Fruit fly (Drosophila melanogaster): ENCODE results near the gene Cyp6d5.

Gene Cyp6d5

DNA sequence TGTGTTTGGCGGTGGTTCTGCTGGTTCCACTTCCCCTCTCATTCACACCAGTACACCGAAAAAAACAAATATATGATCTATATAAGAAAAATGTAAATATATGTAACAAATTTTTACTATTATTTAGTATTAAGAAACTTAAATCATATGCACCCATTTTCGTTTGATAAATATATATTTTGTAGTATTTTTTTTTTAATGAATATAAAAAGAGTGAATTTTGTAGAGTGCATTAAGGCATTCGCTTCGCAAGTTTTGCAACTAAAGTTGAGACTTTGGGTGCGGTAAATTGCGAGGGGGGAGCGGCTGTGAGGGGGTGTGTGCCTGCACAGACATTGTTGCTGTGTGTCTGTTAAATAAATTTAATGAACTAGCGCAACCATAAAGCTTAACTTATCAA is 21.5 kb upstream of the Cyp6d5 start:
- no peak for TF ChIP-seq dl (GFP tag; optimal IDR thresholded peaks at IDR 0.05; ENCODE audit: insufficient read depth in 1 of 2, partially characterized antibody in 2 of 2)
- TF ChIP-seq dsf (GFP tag; optimal IDR thresholded peaks at IDR 0.05; ENCODE audit: borderline replicate concordance): no peak
- TF ChIP-seq CrebA (GFP tag; optimal IDR thresholded peaks at IDR 0.05; ENCODE audit: borderline replicate concordance): no peak
- no peak for TF ChIP-seq CG32264 (GFP tag; optimal IDR thresholded peaks at IDR 0.05)
- TF ChIP-seq jim (GFP tag; optimal IDR thresholded peaks at IDR 0.05): no peak
- no peak for TF ChIP-seq Rel (GFP tag; optimal IDR thresholded peaks at IDR 0.05)
- TF ChIP-seq Rel (tag; optimal IDR thresholded peaks at IDR 0.05): no peak
- TF ChIP-seq rgr (GFP tag; optimal IDR thresholded peaks at IDR 0.05): peak; percentile 38
- TF ChIP-seq psq (GFP tag; optimal IDR thresholded peaks at IDR 0.05): peak; percentile 29
- no peak for TF ChIP-seq sage (GFP tag; optimal IDR thresholded peaks at IDR 0.05)
- TF ChIP-seq Vsx2 (GFP tag; optimal IDR thresholded peaks at IDR 0.05; ENCODE audit: partially characterized antibody): no peak
- no peak for TF ChIP-seq tai (GFP tag; optimal IDR thresholded peaks at IDR 0.05)
- TF ChIP-seq fru (GFP tag; optimal IDR thresholded peaks at IDR 0.05): peak; percentile 68
- peak in 1 of 2 experiments; percentile 75 for TF ChIP-seq foxo (GFP tag; optimal IDR thresholded peaks at IDR 0.05)
- peak; percentile 43 for TF ChIP-seq dmrt93B (GFP tag; optimal IDR thresholded peaks at IDR 0.05)
- no peak for TF ChIP-seq Myc (optimal IDR thresholded peaks at IDR 0.05)
- TF ChIP-seq CG9705 (GFP tag; optimal IDR thresholded peaks at IDR 0.05): no peak
- TF ChIP-seq GATAd (GFP tag; optimal IDR thresholded peaks at IDR 0.05): no peak
- TF ChIP-seq sv (GFP tag; optimal IDR thresholded peaks at IDR 0.05): no peak
- no peak for TF ChIP-seq Hr78 (GFP tag; optimal IDR thresholded peaks at IDR 0.05)
- no peak for TF ChIP-seq Hnf4 (GFP tag; optimal IDR thresholded peaks at IDR 0.05)
- no peak for TF ChIP-seq HLH106 (tag; optimal IDR thresholded peaks at IDR 0.05)
- TF ChIP-seq Sp1 (GFP tag; optimal IDR thresholded peaks at IDR 0.05): peak; percentile 39
- TF ChIP-seq N (GFP tag; optimal IDR thresholded peaks at IDR 0.05): no peak

DNA sequence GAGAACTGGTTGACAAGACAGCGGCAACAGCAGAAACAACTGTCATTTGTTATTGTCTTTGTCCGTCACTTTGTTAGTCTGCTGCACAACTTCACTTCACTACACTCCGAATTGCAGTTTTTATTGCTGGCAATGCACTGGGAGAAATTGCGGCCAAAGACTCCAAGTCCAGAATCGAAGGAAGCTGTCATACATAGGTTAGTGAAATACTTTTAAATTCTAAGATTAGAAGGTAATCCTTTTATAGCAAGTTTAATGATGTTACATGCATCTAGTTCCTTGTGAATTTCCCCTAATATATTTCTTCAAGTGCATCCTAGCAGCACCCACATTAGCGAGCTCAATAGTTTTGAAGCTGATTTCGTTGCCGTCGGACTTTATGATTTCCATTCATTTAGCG is 20.2 kb upstream of the Cyp6d5 start:
- TF ChIP-seq woc (GFP tag; optimal IDR thresholded peaks at IDR 0.05) (no peak), HLH106 (tag; optimal IDR thresholded peaks at IDR 0.05) (peak; percentile 8), rgr (GFP tag; optimal IDR thresholded peaks at IDR 0.05) (peak; percentile 26), psq (GFP tag; optimal IDR thresholded peaks at IDR 0.05) (peak; percentile 9), Abd-B (GFP tag; optimal IDR thresholded peaks at IDR 0.05) (no peak), tai (GFP tag; optimal IDR thresholded peaks at IDR 0.05) (no peak), br (GFP tag; optimal IDR thresholded peaks at IDR 0.05) (no peak), sv (GFP tag; optimal IDR thresholded peaks at IDR 0.05) (no peak), N (GFP tag; optimal IDR thresholded peaks at IDR 0.05) (no peak), brk (GFP tag; optimal IDR thresholded peaks at IDR 0.05) (no peak), GATAd (GFP tag; optimal IDR thresholded peaks at IDR 0.05) (no peak), Jra (GFP tag; optimal IDR thresholded peaks at IDR 0.05) (no peak), dl (GFP tag; optimal IDR thresholded peaks at IDR 0.05; ENCODE audit: insufficient read depth in 1 of 2, partially characterized antibody in 2 of 2) (no peak), foxo (GFP tag; optimal IDR thresholded peaks at IDR 0.05) (peak in 1 of 2 experiments; percentile 54), OdsH (GFP tag; optimal IDR thresholded peaks at IDR 0.05) (no peak), Dif (GFP tag; optimal IDR thresholded peaks at IDR 0.05; ENCODE audit: partially characterized antibody) (no peak), Hnf4 (GFP tag; optimal IDR thresholded peaks at IDR 0.05) (no peak), Mio (GFP tag; optimal IDR thresholded peaks at IDR 0.05) (no peak), jim (GFP tag; optimal IDR thresholded peaks at IDR 0.05) (no peak), CrebA (GFP tag; optimal IDR thresholded peaks at IDR 0.05; ENCODE audit: borderline replicate concordance) (no peak), h (GFP tag; optimal IDR thresholded peaks at IDR 0.05) (peak; percentile 27), ey (GFP tag; optimal IDR thresholded peaks at IDR 0.05) (peak; percentile 33), fru (GFP tag; optimal IDR thresholded peaks at IDR 0.05) (peak; percentile 50), lola (GFP tag; optimal IDR thresholded peaks at IDR 0.05) (no peak), dmrt93B (GFP tag; optimal IDR thresholded peaks at IDR 0.05) (peak; percentile 24), Sp1 (GFP tag; optimal IDR thresholded peaks at IDR 0.05) (peak; percentile 13)

DNA sequence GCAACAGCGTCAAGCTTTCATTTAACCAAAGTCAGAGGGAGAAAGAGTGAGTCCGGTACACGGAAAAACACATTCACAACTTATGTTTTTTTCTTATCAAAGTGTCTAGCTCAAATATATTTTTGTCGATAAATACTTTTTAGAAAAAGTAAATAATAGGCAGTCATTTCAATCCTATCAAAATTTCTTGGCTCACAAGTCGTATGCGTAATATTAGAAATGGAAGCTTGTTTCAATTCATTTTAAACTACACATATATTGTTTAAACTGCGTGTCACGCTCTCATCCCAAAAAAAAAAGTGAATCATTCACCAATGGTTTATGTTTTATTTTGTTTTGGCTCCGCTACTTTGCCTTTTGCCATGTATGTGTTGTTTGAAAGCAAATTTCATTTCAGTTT is 19.4 kb upstream of the Cyp6d5 start:
- TF ChIP-seq foxo (GFP tag; optimal IDR thresholded peaks at IDR 0.05): no peak
- no peak for TF ChIP-seq h (GFP tag; optimal IDR thresholded peaks at IDR 0.05)
- peak; percentile 23 for TF ChIP-seq tai (GFP tag; optimal IDR thresholded peaks at IDR 0.05)

DNA sequence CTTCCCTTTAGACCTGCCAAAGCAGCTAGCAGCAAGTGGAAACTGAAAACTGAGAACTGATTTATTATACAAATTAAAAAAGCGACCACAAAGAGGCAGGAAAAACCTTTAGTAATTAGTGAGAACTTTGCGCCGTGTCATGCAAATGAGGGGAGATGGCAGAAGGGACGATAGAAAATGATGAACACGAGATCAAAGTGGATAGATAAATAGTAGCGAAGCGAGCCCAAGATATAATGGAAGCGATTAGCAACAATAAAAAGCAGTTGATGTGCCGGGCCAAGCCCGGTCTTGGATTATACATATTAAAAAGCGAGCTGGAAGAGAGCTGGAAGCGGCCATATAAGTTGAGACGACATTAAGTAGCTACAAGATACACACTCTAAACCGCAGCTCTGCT is 17.9 kb upstream of the Cyp6d5 start:
- no peak for TF ChIP-seq CG9705 (GFP tag; optimal IDR thresholded peaks at IDR 0.05)
- TF ChIP-seq dl (GFP tag; optimal IDR thresholded peaks at IDR 0.05; ENCODE audit: insufficient read depth in 1 of 2, partially characterized antibody in 2 of 2): no peak
- TF ChIP-seq Hr78 (GFP tag; optimal IDR thresholded peaks at IDR 0.05): no peak

All from whole organism, wandering third instar larva.